Fruit fly (Drosophila melanogaster) ovary, adult (tissue): ENCODE measurements around the gene CG3106.
A peak's percentile ranks its signal among the peaks of the same experiment; 100 is the strongest.

Experiments used
- CG17801 ChIP-seq: fragments of 200-800 bp; optimal IDR thresholded peaks from 2 replicates; lab custom pipeline; 2019; ENCODE audit warnings: missing biosample characterization, mild to moderate bottlenecking, missing genetic modification characterization, moderate library complexity; ENCODE audit not compliant: partially characterized antibody

CG3106 gene

dm6 chrX:9662797-9663316 is at the start of gene CG3106:
Gene CG3106 (minus strand): TSS chrX:9662903.
- TF ChIP-seq CG17801, result no peak

DNA sequence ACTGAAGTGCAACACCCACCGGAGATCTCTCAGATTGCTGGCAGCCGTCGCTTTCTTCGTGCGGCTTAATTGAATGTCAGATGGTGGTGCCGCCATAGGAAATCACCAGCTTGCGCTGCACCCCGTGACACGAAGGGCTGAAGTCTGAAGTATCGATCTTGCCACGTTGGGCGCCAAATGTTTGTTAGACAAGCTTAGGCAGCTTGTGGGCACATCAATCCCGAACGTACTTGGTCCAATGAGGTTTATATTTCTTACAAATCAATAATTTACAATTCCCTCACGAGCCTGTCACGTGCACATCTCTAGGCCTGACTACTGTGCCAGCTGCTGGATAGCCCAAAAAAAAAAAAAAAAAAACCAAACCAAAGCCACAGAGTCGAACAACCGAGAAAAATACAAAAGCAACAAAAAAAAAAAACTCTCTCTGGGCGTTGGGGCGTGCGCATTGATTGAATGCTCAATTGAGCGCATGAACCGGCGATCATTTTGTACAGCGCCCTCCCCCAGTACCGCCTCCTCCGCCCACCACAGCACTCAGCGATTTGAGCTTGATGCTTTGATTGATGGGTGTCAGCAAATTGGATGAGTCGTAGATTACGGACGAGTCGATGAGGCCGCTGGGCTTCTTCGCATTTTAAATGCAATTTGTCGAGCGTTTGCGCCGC is 45.3 kb upstream of the CG3106 start:
- TF ChIP-seq CG17801, result no peak

DNA sequence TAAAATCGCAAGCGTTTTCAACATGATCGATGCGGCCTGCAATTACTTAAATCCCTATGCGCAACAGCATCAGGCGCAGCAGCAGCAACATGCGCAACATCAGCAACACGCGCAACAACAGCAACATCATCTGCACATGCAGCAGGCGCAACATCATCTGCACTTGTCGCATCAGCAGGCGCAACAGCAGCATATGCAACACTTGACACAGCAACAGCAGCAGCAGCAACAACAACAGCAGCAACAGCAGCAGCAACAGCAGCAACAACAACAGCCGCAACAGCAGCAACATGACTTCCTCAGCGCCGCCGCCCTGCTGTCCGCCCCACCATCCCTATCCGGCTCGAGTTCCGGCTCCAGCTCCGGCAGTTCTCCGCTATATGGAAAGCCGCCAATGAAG is 31.9 kb upstream of the CG3106 start:
- no peak for TF ChIP-seq CG17801

dm6 chrX:9693720-9694386 is 31.1 kb upstream of the CG3106 start, which contains the start of gene btd:
Gene btd (plus strand): TSS chrX:9694186.
- no peak for TF ChIP-seq CG17801

dm6 chrX:9692297-9693013 is 29.8 kb upstream of the CG3106 start:
- no peak for TF ChIP-seq CG17801

DNA sequence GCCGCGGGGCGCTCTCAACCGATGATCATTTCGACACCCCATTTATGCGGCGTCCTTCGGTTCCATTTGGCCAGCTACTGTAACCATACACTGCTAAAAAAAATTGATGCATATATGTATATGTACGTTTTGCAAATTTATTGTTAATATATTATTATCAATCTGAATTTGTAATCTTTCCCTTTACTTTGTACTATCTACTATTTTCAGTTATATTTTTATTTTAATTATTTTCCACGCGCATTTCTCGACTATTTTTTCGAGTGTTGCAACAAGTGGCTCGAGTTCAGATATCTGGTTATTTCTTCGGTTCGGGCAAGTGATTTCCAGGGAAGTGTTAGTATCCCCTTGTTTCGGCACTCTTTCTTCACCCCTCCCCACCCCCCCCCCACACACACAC is 26.4 kb upstream of the CG3106 start:
- TF ChIP-seq CG17801, result no peak

dm6 chrX:9687623-9688022 is 24.9 kb upstream of the CG3106 start:
- peak; percentile 97 for TF ChIP-seq CG17801

DNA sequence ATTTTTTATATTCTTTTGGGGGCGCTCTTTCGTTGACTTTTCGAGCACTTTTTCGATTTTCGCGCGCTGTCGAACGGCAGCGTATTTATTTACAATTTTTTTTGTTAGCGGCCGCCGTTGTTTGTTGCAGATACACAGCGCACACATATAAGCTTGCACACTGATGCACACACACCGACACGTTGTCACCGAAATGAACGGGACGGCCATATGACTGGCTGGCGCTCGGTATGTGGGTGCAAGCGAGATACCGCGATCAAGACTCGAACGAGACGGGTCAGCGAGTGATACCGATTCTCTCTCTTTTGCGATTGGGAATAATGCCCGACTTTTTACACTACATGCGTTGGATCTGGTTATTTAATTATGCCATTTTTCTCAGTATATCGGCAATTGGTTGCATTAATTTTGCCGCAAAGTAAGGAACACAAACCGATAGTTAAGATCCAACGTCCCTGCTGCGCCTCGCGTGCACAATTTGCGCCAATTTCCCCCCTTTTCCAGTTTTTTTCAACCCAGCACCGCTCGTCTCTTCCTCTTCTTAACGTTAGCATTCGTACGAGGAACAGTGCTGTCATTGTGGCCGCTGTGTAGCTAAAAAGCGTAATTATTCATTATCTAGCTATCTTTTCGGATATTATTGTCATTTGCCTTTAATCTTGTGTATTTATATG is 24.0 kb upstream of the CG3106 start, which contains the start of gene nej:
nej (minus strand) TSS at position 521 of the 674 bp plus-strand sequence.
- TF ChIP-seq CG17801, result peak; percentile 25

DNA sequence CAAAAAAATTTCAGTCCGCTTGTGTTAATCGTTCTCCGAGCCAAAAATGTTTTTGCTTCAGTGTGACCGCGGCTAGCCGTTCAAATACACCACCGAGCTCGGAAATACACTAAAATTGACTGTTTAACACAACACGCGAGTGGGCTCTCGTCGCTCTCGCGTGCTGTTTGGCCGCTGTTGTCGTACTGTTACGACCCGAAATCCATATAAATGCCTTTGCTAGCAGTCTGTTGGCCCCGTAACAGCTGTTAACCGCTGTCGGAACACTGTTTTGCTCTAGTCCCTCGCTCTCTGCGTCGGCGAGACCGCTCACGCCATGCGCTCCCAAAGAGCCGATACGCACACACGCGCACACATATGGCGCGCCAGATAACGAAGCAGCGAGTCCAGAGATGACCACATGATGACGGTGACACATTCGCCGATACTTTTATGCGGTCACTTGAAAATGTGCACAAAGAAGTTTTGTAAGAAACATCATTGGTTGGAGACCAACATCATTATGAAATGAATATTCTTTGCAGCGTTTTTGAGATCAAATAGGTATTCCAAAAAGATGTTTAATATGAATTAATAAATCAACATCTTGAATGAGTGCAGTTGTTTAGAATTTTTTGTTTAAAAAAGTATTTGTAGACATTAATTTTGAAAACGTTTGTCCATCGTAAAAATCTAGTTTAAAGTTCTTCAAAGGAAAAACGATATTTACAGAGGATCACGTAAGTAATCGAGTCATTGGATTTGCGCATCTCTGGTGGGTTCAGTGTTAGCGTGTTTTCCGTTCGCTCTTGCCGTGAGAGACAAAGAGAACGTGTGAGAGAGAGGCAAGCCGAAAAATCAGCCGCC is 23.1 kb upstream of the CG3106 start:
- peak; percentile 59 for TF ChIP-seq CG17801

- TF ChIP-seq CG17801, result peak; percentile 92
Measured at dm6 chrX:9684697-9685567, 22.2 kb upstream of the CG3106 start.

- TF ChIP-seq CG17801, result peak; percentile 91
Measured at dm6 chrX:9684158-9684557, 21.5 kb upstream of the CG3106 start.

dm6 chrX:9674912-9675311 is 12.2 kb upstream of the CG3106 start:
- peak; percentile 39 for TF ChIP-seq CG17801

DNA sequence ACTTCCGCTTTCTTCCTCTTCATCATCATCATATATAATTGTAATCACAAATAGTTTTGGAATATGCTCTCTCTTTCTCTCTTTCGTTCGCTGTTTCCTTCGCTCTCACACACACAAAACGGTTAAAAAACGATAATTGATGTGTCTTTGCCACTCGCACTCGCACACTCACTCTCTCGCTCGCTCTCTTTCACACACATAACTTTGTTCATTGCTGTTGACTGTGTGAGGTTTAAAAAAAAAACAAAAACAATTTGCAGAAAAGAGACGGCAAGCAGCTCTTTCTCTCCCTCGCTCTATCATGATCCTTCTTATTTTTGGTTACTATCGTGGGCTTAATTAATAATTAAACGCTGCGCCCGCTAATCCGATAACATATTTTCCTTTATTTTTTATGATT is 3.8 kb upstream of the CG3106 start:
- TF ChIP-seq CG17801, result no peak

- TF ChIP-seq CG17801, result peak; percentile 40
Measured at dm6 chrX:9664426-9664825, 1.7 kb upstream of the CG3106 start.

DNA sequence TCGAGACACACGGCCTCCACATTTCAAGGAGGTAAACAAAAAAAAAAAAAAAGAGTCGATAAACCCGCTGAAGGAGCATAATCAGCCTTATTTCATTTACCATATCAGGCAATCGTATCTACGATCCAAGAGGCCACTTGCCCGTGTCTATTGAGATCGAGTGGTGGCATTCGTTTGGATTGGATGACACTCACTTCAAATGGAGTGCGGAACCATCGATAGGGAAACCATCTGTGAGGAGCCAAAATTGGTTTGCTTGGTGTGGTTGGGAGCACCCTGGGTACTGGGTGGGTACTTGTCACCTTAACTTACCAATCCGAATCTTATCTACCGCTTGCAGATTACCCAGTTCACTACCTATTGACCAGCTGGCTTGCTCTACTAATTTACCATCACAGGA is 963 bp upstream of the CG3106 start:
- TF ChIP-seq CG17801, result no peak
